Fruit fly (Drosophila melanogaster) whole organism, embryonic: Measurements from ENCODE around the gene Inx6.

Experiments used
- Atf6 ChIP-seq: fragments of 200-800 bp; sonication (Bioruptor generic); IDR thresholded peaks from 2 replicates; pipeline ENCODE4 v1.3.6; 2022; ENCODE audit warnings: missing biosample characterization, missing genetic modification characterization
- BEAF-32 ChIP-seq: fragments of 200-800 bp; sonication (Bioruptor generic); optimal IDR thresholded peaks from 3 replicates; lab custom pipeline; 2017; ENCODE audit warnings: missing biosample characterization, missing genetic modification characterization, mild to moderate bottlenecking, moderate library complexity, missing genetic modification reagents
- Bgb ChIP-seq: fragments of 200-800 bp; sonication (Bioruptor generic); IDR thresholded peaks from 2 replicates; pipeline ENCODE4 v1.3.6; 2022; ENCODE audit warnings: missing biosample characterization, missing genetic modification characterization; ENCODE audit not compliant: partially characterized antibody
- CG1024 ChIP-seq: fragments of 200-800 bp; sonication (Bioruptor generic); IDR thresholded peaks from 2 replicates; pipeline ENCODE4 v1.3.6; 2022; ENCODE audit warnings: missing biosample characterization, missing genetic modification characterization
- CG10543 ChIP-seq: fragments of 200-800 bp; sonication (Bioruptor generic); optimal IDR thresholded peaks from 3 replicates; lab custom pipeline; 2017; ENCODE audit warnings: missing biosample characterization, mild to moderate bottlenecking, missing genetic modification characterization, moderate library complexity
- CG14667 ChIP-seq: fragments of 200-800 bp; sonication (Bioruptor generic); IDR thresholded peaks from 2 replicates; pipeline ENCODE4 v1.3.6; 2022; ENCODE audit warnings: missing biosample characterization, missing genetic modification characterization
- CG14860 ChIP-seq: fragments of 200-800 bp; sonication (Bioruptor generic); IDR thresholded peaks from 3 replicates; pipeline ENCODE4 v1.3.6; 2022; ENCODE audit warnings: missing biosample characterization, missing genetic modification characterization; ENCODE audit not compliant: partially characterized antibody
- CG16779 ChIP-seq: fragments of 200-800 bp; sonication (Bioruptor generic); IDR thresholded peaks from 2 replicates; pipeline ENCODE4 v1.3.6; 2022; ENCODE audit warnings: missing biosample characterization, missing genetic modification characterization
- CG17568 ChIP-seq: fragments of 200-800 bp; sonication (Bioruptor generic); optimal IDR thresholded peaks from 2 replicates; lab custom pipeline; 2018; ENCODE audit warnings: missing biosample characterization, mild to moderate bottlenecking, missing genetic modification characterization, moderate library complexity
- CG18764 ChIP-seq: fragments of 200-800 bp; sonication (Bioruptor generic); optimal IDR thresholded peaks from 3 replicates; lab custom pipeline; 2016; ENCODE audit warnings: missing biosample characterization, missing genetic modification characterization
- CG2889 ChIP-seq: fragments of 200-800 bp; sonication (Bioruptor generic); IDR thresholded peaks from 3 replicates; pipeline ENCODE4 v1.3.6; 2022; ENCODE audit warnings: missing biosample characterization, missing genetic modification characterization
- CG31365 ChIP-seq: fragments of 200-800 bp; sonication (Bioruptor generic); optimal IDR thresholded peaks from 2 replicates; lab custom pipeline; 2018; ENCODE audit warnings: missing biosample characterization, mild to moderate bottlenecking, missing genetic modification characterization
- CG32772 ChIP-seq: fragments of 200-800 bp; sonication (Bioruptor generic); IDR thresholded peaks from 2 replicates; pipeline ENCODE4 v1.3.6; 2022; ENCODE audit warnings: missing biosample characterization, missing genetic modification characterization
- CG33213 ChIP-seq: fragments of 200-800 bp; sonication (Bioruptor generic); optimal IDR thresholded peaks from 3 replicates; lab custom pipeline; 2016; ENCODE audit warnings: missing biosample characterization, missing genetic modification characterization
- CG33557 ChIP-seq: fragments of 200-800 bp; sonication (Bioruptor generic); optimal IDR thresholded peaks from 2 replicates; lab custom pipeline; 2019; ENCODE audit warnings: missing biosample characterization, mild to moderate bottlenecking, missing genetic modification characterization, moderate library complexity
- CG34376 ChIP-seq: fragments of 200-800 bp; sonication (Bioruptor generic); optimal IDR thresholded peaks from 2 replicates; lab custom pipeline; 2018; ENCODE audit warnings: missing biosample characterization, mild to moderate bottlenecking, missing genetic modification characterization
- CG3838 ChIP-seq: fragments of 200-800 bp; sonication (Bioruptor generic); optimal IDR thresholded peaks from 3 replicates; lab custom pipeline; 2016; ENCODE audit warnings: missing biosample characterization, missing genetic modification characterization
- CG3847 ChIP-seq: fragments of 200-800 bp; sonication (Bioruptor generic); IDR thresholded peaks from 2 replicates; pipeline ENCODE4 v1.3.6; 2022; ENCODE audit warnings: missing biosample characterization, missing genetic modification characterization
- CG5245 ChIP-seq: fragments of 200-800 bp; sonication (Bioruptor generic); optimal IDR thresholded peaks from 3 replicates; lab custom pipeline; 2016; ENCODE audit warnings: missing biosample characterization, missing genetic modification characterization
- CG8089 ChIP-seq: fragments of 200-800 bp; sonication (Bioruptor generic); optimal IDR thresholded peaks from 3 replicates; lab custom pipeline; 2016; ENCODE audit warnings: missing biosample characterization, missing genetic modification characterization
- CG8359 ChIP-seq: fragments of 200-800 bp; sonication (Bioruptor generic); optimal IDR thresholded peaks from 2 replicates; lab custom pipeline; 2017; ENCODE audit warnings: missing biosample characterization, mild to moderate bottlenecking, missing genetic modification characterization, borderline replicate concordance
- CG9727 ChIP-seq: fragments of 200-800 bp; sonication (Bioruptor generic); optimal IDR thresholded peaks from 3 replicates; lab custom pipeline; 2017; ENCODE audit warnings: missing biosample characterization, mild to moderate bottlenecking, missing genetic modification characterization
- CG9876 ChIP-seq: fragments of 200-800 bp; sonication (Bioruptor generic); optimal IDR thresholded peaks from 2 replicates; lab custom pipeline; 2016; ENCODE audit warnings: missing biosample characterization, missing genetic modification characterization
- CG9932 ChIP-seq: fragments of 200-800 bp; sonication (Bioruptor generic); IDR thresholded peaks from 2 replicates; pipeline ENCODE4 v1.3.6; 2022; ENCODE audit warnings: missing biosample characterization, missing genetic modification characterization
- D19A ChIP-seq: fragments of 200-800 bp; optimal IDR thresholded peaks from 3 replicates; lab custom pipeline; 2019; ENCODE audit warnings: missing biosample characterization, mild to moderate bottlenecking, missing genetic modification characterization, moderate library complexity
- D19B ChIP-seq: fragments of 200-800 bp; sonication (Bioruptor generic); optimal IDR thresholded peaks from 2 replicates; lab custom pipeline; 2017; ENCODE audit warnings: missing biosample characterization, mild to moderate bottlenecking, missing genetic modification characterization
- Doc2 ChIP-seq: fragments of 200-800 bp; sonication (Bioruptor generic); IDR thresholded peaks from 2 replicates; pipeline ENCODE4 v1.3.6; 2022; ENCODE audit warnings: missing biosample characterization, missing genetic modification characterization
- Doc3 ChIP-seq: fragments of 200-800 bp; sonication (Bioruptor generic); IDR thresholded peaks from 3 replicates; pipeline ENCODE4 v1.3.6; 2022; ENCODE audit warnings: missing biosample characterization, missing genetic modification characterization; ENCODE audit not compliant: partially characterized antibody
- E2f1 ChIP-seq: fragments of 200-800 bp; sonication (Bioruptor generic); IDR thresholded peaks from 2 replicates; pipeline ENCODE4 v1.3.6; 2022; ENCODE audit warnings: missing biosample characterization, missing genetic modification characterization
- Hand ChIP-seq: fragments of 200-800 bp; sonication (Bioruptor generic); optimal IDR thresholded peaks from 2 replicates; lab custom pipeline; 2017; ENCODE audit warnings: mild to moderate bottlenecking, missing biosample characterization, missing genetic modification reagents, missing genetic modification characterization
- HmgD ChIP-seq: fragments of 200-800 bp; sonication (Bioruptor generic); optimal IDR thresholded peaks from 3 replicates; lab custom pipeline; 2016; ENCODE audit warnings: missing biosample characterization, missing genetic modification characterization
- Max ChIP-seq: fragments of 200-800 bp; sonication (Bioruptor generic); optimal IDR thresholded peaks from 2 replicates; lab custom pipeline; 2016; ENCODE audit warnings: missing biosample characterization, mild to moderate bottlenecking, missing genetic modification characterization
- Med ChIP-seq: fragments of 200-800 bp; sonication (Bioruptor generic); peaks from one replicate; lab custom pipeline; 2016; ENCODE audit warnings: missing biosample characterization, missing genetic modification characterization, mild to moderate bottlenecking, inconsistent platforms, moderate library complexity
- Mes4 ChIP-seq: fragments of 200-800 bp; sonication (Bioruptor generic); optimal IDR thresholded peaks from 2 replicates; lab custom pipeline; 2016; ENCODE audit warnings: missing biosample characterization, missing genetic modification characterization
- NfI ChIP-seq: fragments of 200-800 bp; sonication (Bioruptor generic); optimal IDR thresholded peaks from 3 replicates; lab custom pipeline; 2018; ENCODE audit warnings: missing biosample characterization, mild to moderate bottlenecking, missing genetic modification characterization, moderate library complexity
- Oli ChIP-seq: fragments of 200-800 bp; sonication (Bioruptor generic); optimal IDR thresholded peaks from 2 replicates; lab custom pipeline; 2018; ENCODE audit warnings: missing biosample characterization, mild to moderate bottlenecking, missing genetic modification characterization, moderate library complexity
- Six4 ChIP-seq: fragments of 200-800 bp; sonication (Bioruptor generic); optimal IDR thresholded peaks from 2 replicates; lab custom pipeline; 2016; ENCODE audit warnings: missing biosample characterization, missing genetic modification characterization
- Taf1 ChIP-seq: fragments of 200-800 bp; sonication (Bioruptor generic); IDR thresholded peaks from 2 replicates; pipeline ENCODE4 v1.3.6; 2022; ENCODE audit warnings: missing biosample characterization, missing genetic modification characterization
- Usf ChIP-seq: fragments of 200-800 bp; sonication (Bioruptor generic); optimal IDR thresholded peaks from 2 replicates; lab custom pipeline; 2017; ENCODE audit warnings: missing genotype, missing biosample characterization, missing genetic modification characterization
- amos ChIP-seq: fragments of 200-800 bp; sonication (Bioruptor generic); IDR thresholded peaks from 2 replicates; pipeline ENCODE4 v1.3.6; 2022; ENCODE audit warnings: missing biosample characterization, missing genetic modification characterization; ENCODE audit not compliant: partially characterized antibody
- bbx ChIP-seq: fragments of 200-800 bp; sonication (Bioruptor generic); IDR thresholded peaks from 2 replicates; pipeline ENCODE4 v1.3.6; 2022; ENCODE audit warnings: missing biosample characterization, missing genetic modification characterization; ENCODE audit not compliant: partially characterized antibody
- bsh ChIP-seq, 2 experiments: fragments of 200-800 bp; sonication (Bioruptor generic); optimal IDR thresholded peaks; 2 replicates each; lab custom pipeline; 2017 to 2018; ENCODE audit warnings: mild to moderate bottlenecking in 2 of 2, missing biosample characterization in 2 of 2, missing genetic modification characterization in 2 of 2, moderate library complexity in 1 of 2
- cad ChIP-seq: fragments of >200 bp; optimal IDR thresholded peaks from 2 replicates; lab custom pipeline; 2017; ENCODE audit warnings: missing biosample characterization, missing genetic modification characterization
- chm ChIP-seq: fragments of 200-800 bp; sonication (Bioruptor generic); IDR thresholded peaks from 2 replicates; pipeline ENCODE4 v1.3.6; 2022; ENCODE audit warnings: missing biosample characterization, missing genetic modification characterization
- ci ChIP-seq: fragments of 200-800 bp; sonication (Bioruptor generic); IDR thresholded peaks from 3 replicates; pipeline ENCODE4 v1.3.6; 2022; ENCODE audit warnings: missing biosample characterization, missing genetic modification characterization
- cwo ChIP-seq: fragments of 200-800 bp; sonication (Bioruptor generic); optimal IDR thresholded peaks from 3 replicates; lab custom pipeline; 2017; ENCODE audit warnings: missing biosample characterization, missing genetic modification characterization, mild to moderate bottlenecking, moderate library complexity, missing genetic modification reagents
- run ChIP-seq: fragments of 200-800 bp; sonication (Bioruptor generic); optimal IDR thresholded peaks from 3 replicates; lab custom pipeline; 2018; ENCODE audit warnings: missing biosample characterization, mild to moderate bottlenecking, missing genetic modification characterization
- stwl ChIP-seq: fragments of 200-800 bp; sonication (Bioruptor generic); optimal IDR thresholded peaks from 3 replicates; lab custom pipeline; 2018; ENCODE audit warnings: missing biosample characterization, mild to moderate bottlenecking, missing genetic modification characterization, moderate library complexity
- usp ChIP-seq: fragments of >200 bp; optimal IDR thresholded peaks from 2 replicates; lab custom pipeline; 2017; ENCODE audit warnings: missing biosample characterization, missing genetic modification characterization

Gene Inx6

dm6 chrX:20235794-20236513, 33.6 kb downstream of the Inx6 start, which contains the start of gene sw (continued):
- TF ChIP-seq chm, result peak; percentile 23; the same call in 1 of the 2 replicates
- TF ChIP-seq CG3838 (GFP tag; lab: Kevin White, UChicago), result no peak
- TF ChIP-seq CG10543 (GFP tag; lab: Kevin White, UChicago), result peak; percentile 55
- TF ChIP-seq CG9876 (GFP tag; lab: Kevin White, UChicago), result peak; percentile 37
- peak; percentile 5 for TF ChIP-seq D19B (GFP tag; lab: Kevin White, UChicago)
- TF ChIP-seq cad (GFP tag; lab: Kevin White, UChicago), result no peak
- TF ChIP-seq CG18764 (GFP tag; lab: Kevin White, UChicago), result no peak
- TF ChIP-seq Usf, result peak; percentile 13
- peak; percentile 90 for TF ChIP-seq CG14860 (GFP tag; lab: Robert Waterston, UW)
- peak; percentile 94 for TF ChIP-seq BEAF-32 (GFP tag; lab: Kevin White, UChicago)
- peak; percentile 61 for TF ChIP-seq NfI
- peak; percentile 27 for TF ChIP-seq Oli (tag; lab: Kevin White, UChicago)
- TF ChIP-seq Max (GFP tag; lab: Kevin White, UChicago), result no peak
- TF ChIP-seq Taf1 (GFP tag; lab: Robert Waterston, UW), result peak; percentile 42; the same call in 1 of the 2 replicates
- peak; percentile 91 for TF ChIP-seq amos (GFP tag; lab: Robert Waterston, UW)
- no peak for TF ChIP-seq usp
- peak; percentile 96 for TF ChIP-seq Med
- peak; percentile 51; the same call in 1 of the 2 replicates for TF ChIP-seq CG14667 (GFP tag; lab: Robert Waterston, UW)
- TF ChIP-seq Doc3 (GFP tag; lab: Robert Waterston, UW), result peak; percentile 90
- TF ChIP-seq run, result no peak
- peak; percentile 20 for TF ChIP-seq CG5245
- peak; percentile 92 for TF ChIP-seq CG3847 (GFP tag; lab: Robert Waterston, UW)
- TF ChIP-seq ci (GFP tag; lab: Robert Waterston, UW), result 0 out of 3 replicates have a peak, but pooled peaks have one; percentile 24
- no peak for TF ChIP-seq CG31365 (tag; lab: Kevin White, UChicago)
- TF ChIP-seq Doc2 (GFP tag; lab: Robert Waterston, UW), result no peak
- no peak for TF ChIP-seq CG16779 (GFP tag; lab: Robert Waterston, UW)
- peak; percentile 48 for TF ChIP-seq CG9727
- peak; percentile 9 for TF ChIP-seq D19A (tag; lab: Kevin White, UChicago)
- TF ChIP-seq Atf6 (GFP tag; lab: Robert Waterston, UW), result peak; percentile 55; the same call in 1 of the 2 replicates
- peak; percentile 48 for TF ChIP-seq CG8089
- TF ChIP-seq Six4, result no peak
- no peak for TF ChIP-seq cwo (GFP tag; lab: Kevin White, UChicago)
- TF ChIP-seq CG32772 (GFP tag; lab: Robert Waterston, UW), result peak; percentile 71
- TF ChIP-seq CG34376 (GFP tag; lab: Kevin White, UChicago), result peak; percentile 21
- TF ChIP-seq CG8359 (GFP tag; lab: Kevin White, UChicago), result no peak
- peak; percentile 56 for TF ChIP-seq CG33557 (GFP tag; lab: Kevin White, UChicago)
- peak; percentile 12 for TF ChIP-seq CG33213
- peak; percentile 92 for TF ChIP-seq CG9932 (GFP tag; lab: Robert Waterston, UW)
- TF ChIP-seq CG17568, result no peak
- TF ChIP-seq CG2889 (GFP tag; lab: Robert Waterston, UW), result peak; percentile 44; the same call in 1 of the 3 replicates
- TF ChIP-seq bsh (GFP tag; optimal IDR thresholded peaks at IDR 0.05; lab: Kevin White, UChicago), result peak in 1 of 2 experiments; percentile 45
- peak; percentile 87 for TF ChIP-seq Bgb (GFP tag; lab: Robert Waterston, UW)
- TF ChIP-seq Hand, result no peak
- TF ChIP-seq Mes4 (GFP tag; lab: Kevin White, UChicago), result no peak
- peak; percentile 54 for TF ChIP-seq E2f1 (GFP tag; lab: Robert Waterston, UW)
- TF ChIP-seq bbx, result peak; percentile 85
- no peak for TF ChIP-seq CG1024
- peak; percentile 47 for TF ChIP-seq stwl (tag; lab: Kevin White, UChicago)
- no peak for TF ChIP-seq HmgD (GFP tag; lab: Kevin White, UChicago)
